Worm (Caenorhabditis elegans) whole organism, young adult: ENCODE measurements around the gene fbxb-6.

Source experiments
- Y53F4B.3 ChIP-seq: fragments of 200-800 bp; sonication (Bioruptor generic); IDR thresholded peaks from 2 replicates; pipeline ENCODE4 v1.3.6; 2022; ENCODE audit warnings: missing genetic modification reagents, missing genetic modification characterization, missing compliant biosample characterization
- snpc-1.3 ChIP-seq: sonication (generic microtip); optimal IDR thresholded peaks from 2 replicates; lab custom pipeline; 2017; ENCODE audit warnings: missing genetic modification characterization, mild to moderate bottlenecking, missing compliant biosample characterization, antibody characterized with exemption, moderate library complexity, missing genotype, missing genetic modification reagents; ENCODE audit not compliant: insufficient read depth

ce11 chrII:2028712-2029111 lies 35.9 kb upstream of the fbxb-6 start, which contains the start of gene bath-1:
- TF ChIP-seq snpc-1.3 (tag; lab: Kevin White, UChicago) (no peak), Y53F4B.3 (GFP tag; lab: Robert Waterston, UW) (no peak)
